Worm (Caenorhabditis elegans) whole organism, L4 larva: ENCODE results near the gene str-82.

ENCODE experiments used
- D1046.2 ChIP-seq: fragments of 200-800 bp; sonication (Bioruptor generic); IDR thresholded peaks from 2 replicates; pipeline ENCODE4 v1.3.6; 2022; ENCODE audit warnings: missing genetic modification characterization, missing compliant biosample characterization
- F49E8.2 ChIP-seq: sonication (generic microtip); optimal IDR thresholded peaks from 2 replicates; lab custom pipeline; 2016; ENCODE audit warnings: missing compliant biosample characterization, mild to moderate bottlenecking, missing genetic modification characterization, borderline replicate concordance
- R02D3.7 ChIP-seq: fragments of 150-350 bp; sonication (generic microtip); optimal IDR thresholded peaks from 3 replicates; lab custom pipeline; 2014; ENCODE audit warnings: missing biosample characterization, missing genetic modification characterization
- T26A8.4 ChIP-seq: fragments of 200-800 bp; sonication (Bioruptor generic); IDR thresholded peaks from 2 replicates; pipeline ENCODE4 v1.3.6; 2022; ENCODE audit warnings: missing genetic modification characterization, missing compliant biosample characterization
- Y105C5A.15 ChIP-seq: fragments of 200-800 bp; sonication (Bioruptor generic); IDR thresholded peaks from 2 replicates; pipeline ENCODE4 v1.3.6; 2022; ENCODE audit warnings: missing genetic modification characterization, missing compliant biosample characterization
- Y48G9A.11 ChIP-seq: fragments of 200-800 bp; sonication (Bioruptor generic); IDR thresholded peaks from 2 replicates; pipeline ENCODE4 v1.3.6; 2022; ENCODE audit warnings: missing genetic modification reagents, missing genetic modification characterization, missing compliant biosample characterization
- Y75B8A.6 ChIP-seq: fragments of 200-800 bp; sonication (Bioruptor generic); IDR thresholded peaks from 2 replicates; pipeline ENCODE4 v1.3.6; 2022; ENCODE audit warnings: missing genetic modification reagents, missing genetic modification characterization, missing compliant biosample characterization
- ZK337.2 ChIP-seq: fragments of 200-800 bp; sonication (Bioruptor generic); IDR thresholded peaks from 2 replicates; pipeline ENCODE4 v1.3.6; 2022; ENCODE audit warnings: missing genetic modification reagents, missing genetic modification characterization, missing compliant biosample characterization
- aha-1 ChIP-seq: fragments of 150-350 bp; peaks from one replicate; lab custom pipeline; 2014; ENCODE audit warnings: missing biosample characterization, missing genetic modification characterization
- daf-12 ChIP-seq: fragments of 150-350 bp; optimal IDR thresholded peaks from 2 replicates; lab custom pipeline; 2014; ENCODE audit warnings: missing biosample characterization, missing genetic modification reagents, missing genetic modification characterization
- daf-16 ChIP-seq, 3 experiments: sonication (generic microtip); optimal IDR thresholded peaks; 2 replicates each; lab custom pipeline; 2016 to 2017; ENCODE audit warnings: missing genetic modification characterization in 3 of 3, missing genetic modification reagents in 3 of 3, mild to moderate bottlenecking in 2 of 3, missing compliant biosample characterization in 2 of 3, missing biosample characterization in 1 of 3, moderate library complexity in 1 of 3
- daf-8 ChIP-seq: fragments of 200-800 bp; sonication (Bioruptor generic); IDR thresholded peaks from 2 replicates; pipeline ENCODE4 v1.3.6; 2022; ENCODE audit warnings: missing genetic modification characterization, missing compliant biosample characterization
- dpl-1 ChIP-seq: fragments of 150-350 bp; optimal IDR thresholded peaks from 2 replicates; lab custom pipeline; 2014; ENCODE audit warnings: missing biosample characterization, missing genetic modification reagents, missing genetic modification characterization
- dve-1 ChIP-seq: sonication (generic microtip); optimal IDR thresholded peaks from 2 replicates; lab custom pipeline; 2017; ENCODE audit warnings: antibody characterized with exemption, mild to moderate bottlenecking, missing genetic modification characterization, missing compliant biosample characterization; ENCODE audit not compliant: insufficient read depth
- hlh-11 ChIP-seq: fragments of 200-800 bp; sonication (Bioruptor generic); optimal IDR thresholded peaks from 2 replicates; lab custom pipeline; 2018; ENCODE audit warnings: mild to moderate bottlenecking, missing genetic modification characterization, missing compliant biosample characterization
- hlh-30 ChIP-seq: sonication (generic microtip); optimal IDR thresholded peaks from 2 replicates; lab custom pipeline; 2017; ENCODE audit warnings: antibody characterized with exemption, mild to moderate bottlenecking, missing genetic modification characterization, missing compliant biosample characterization; ENCODE audit not compliant: insufficient read depth
- lim-7 ChIP-seq: fragments of 200-800 bp; sonication (Bioruptor generic); IDR thresholded peaks from 2 replicates; pipeline ENCODE4 v1.3.6; 2022; ENCODE audit warnings: missing genetic modification characterization, missing compliant biosample characterization
- lin-1 ChIP-seq: fragments of 200-800 bp; sonication (Bioruptor generic); IDR thresholded peaks from 2 replicates; pipeline ENCODE4 v1.3.6; 2022; ENCODE audit warnings: missing genetic modification reagents, missing genetic modification characterization, missing compliant biosample characterization
- lin-15B ChIP-seq: fragments of 150-350 bp; sonication (generic microtip); optimal IDR thresholded peaks from 3 replicates; lab custom pipeline; 2014; ENCODE audit warnings: missing biosample characterization, missing genetic modification characterization
- madf-5 ChIP-seq, 2 experiments: fragments of 200-800 bp; sonication (Bioruptor generic); IDR thresholded peaks; 2 replicates each; pipeline ENCODE4 v1.3.6; 2022; ENCODE audit warnings: missing compliant biosample characterization in 2 of 2, missing genetic modification characterization in 2 of 2
- mes-2 ChIP-seq: sonication (generic microtip); optimal IDR thresholded peaks from 2 replicates; lab custom pipeline; 2016; ENCODE audit warnings: missing genotype, mild to moderate bottlenecking, missing genetic modification characterization, missing compliant biosample characterization; ENCODE audit not compliant: poor library complexity, severe bottlenecking
- mxl-2 ChIP-seq: fragments of 200-800 bp; sonication (Bioruptor generic); conservative IDR thresholded peaks from 2 replicates; pipeline ENCODE4 v1.3.6; 2022; ENCODE audit warnings: missing genetic modification reagents, missing genetic modification characterization, missing compliant biosample characterization
- nhr-6 ChIP-seq: fragments of 150-350 bp; optimal IDR thresholded peaks from 2 replicates; lab custom pipeline; 2014; ENCODE audit warnings: missing biosample characterization, missing genetic modification characterization
- nhr-77 ChIP-seq: fragments of 150-350 bp; optimal IDR thresholded peaks from 2 replicates; lab custom pipeline; 2014; ENCODE audit warnings: missing biosample characterization, missing genetic modification characterization
- pha-4 ChIP-seq, 2 experiments: fragments of 150-350 bp in 1 of 2; fragments of 200-800 bp in 1 of 2; sonication (Bioruptor generic) in 1 of 2; IDR thresholded peaks in 1 of 2; optimal IDR thresholded peaks in 1 of 2; 2 replicates each; pipeline versions ENCODE4 v1.3.6 to Lab custom; 2014 to 2022; ENCODE audit warnings: missing genetic modification characterization in 2 of 2, missing genetic modification reagents in 2 of 2, missing biosample characterization in 1 of 2, missing compliant biosample characterization in 1 of 2
- saeg-2 ChIP-seq: fragments of 200-800 bp; sonication (Bioruptor generic); IDR thresholded peaks from 2 replicates; pipeline ENCODE4 v1.3.6; 2022; ENCODE audit warnings: missing genetic modification reagents, missing genetic modification characterization, missing compliant biosample characterization
- sdz-12 ChIP-seq: fragments of 200-800 bp; sonication (Bioruptor generic); optimal IDR thresholded peaks from 2 replicates; lab custom pipeline; 2018; ENCODE audit warnings: mild to moderate bottlenecking, missing genetic modification characterization, missing compliant biosample characterization
- spr-1 ChIP-seq: sonication (generic microtip); optimal IDR thresholded peaks from 2 replicates; lab custom pipeline; 2016; ENCODE audit warnings: mild to moderate bottlenecking, missing genetic modification characterization, missing compliant biosample characterization
- spr-3 ChIP-seq: fragments of 200-800 bp; sonication (Bioruptor generic); optimal IDR thresholded peaks from 2 replicates; lab custom pipeline; 2018; ENCODE audit warnings: mild to moderate bottlenecking, missing genetic modification characterization, missing compliant biosample characterization
- tra-1 ChIP-seq: fragments of 200-800 bp; sonication (Bioruptor generic); IDR thresholded peaks from 2 replicates; pipeline ENCODE4 v1.3.6; 2022; ENCODE audit warnings: missing genetic modification reagents, missing genetic modification characterization, missing compliant biosample characterization
- unc-130 ChIP-seq: sonication (generic microtip); optimal IDR thresholded peaks from 2 replicates; lab custom pipeline; 2016; ENCODE audit warnings: missing genetic modification reagents, missing genetic modification characterization, missing compliant biosample characterization
- vab-7 ChIP-seq: fragments of 200-800 bp; sonication (Bioruptor generic); IDR thresholded peaks from 2 replicates; pipeline ENCODE4 v1.3.6; 2022; ENCODE audit warnings: missing genetic modification reagents, missing genetic modification characterization, missing compliant biosample characterization
- zag-1 ChIP-seq: fragments of 150-350 bp; optimal IDR thresholded peaks from 2 replicates; lab custom pipeline; 2014; ENCODE audit warnings: missing biosample characterization, missing genetic modification characterization

The str-82 gene

DNA sequence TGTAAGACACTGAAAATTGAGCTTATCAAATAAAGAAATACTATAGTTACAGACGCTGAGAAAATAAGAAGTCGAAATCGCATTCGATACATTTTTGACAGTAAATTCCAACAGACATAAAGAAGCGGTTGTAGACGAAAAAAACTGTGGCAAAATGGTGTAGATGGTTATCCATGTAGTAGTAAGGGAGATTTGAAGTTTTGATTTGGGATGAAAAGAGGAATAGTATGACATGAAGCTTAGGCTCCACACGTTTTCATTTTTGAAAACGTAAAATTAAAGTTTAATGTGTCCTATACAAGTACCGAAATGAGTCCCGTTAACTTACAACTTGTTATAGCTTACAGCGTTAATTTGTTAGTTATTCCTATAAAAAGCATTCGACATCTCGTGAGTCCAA lies 19.6 kb downstream of the str-82 start, which contains the start of gene K09D9.9:
Gene K09D9.9, minus strand, starts transcription at position 101 of the 400 bp plus-strand sequence.
- TF ChIP-seq lin-15B, result no peak
- no peak for TF ChIP-seq mxl-2 (GFP tag; lab: Robert Waterston, UW)
- no peak for TF ChIP-seq hlh-11 (tag; lab: Kevin White, UChicago)
- no peak for TF ChIP-seq ZK337.2 (GFP tag; lab: Robert Waterston, UW)
- no peak for TF ChIP-seq R02D3.7 (tag; lab: Kevin White, UChicago)
- no peak for TF ChIP-seq dpl-1 (GFP tag; lab: Kevin White, UChicago)
- TF ChIP-seq lin-1 (GFP tag; lab: Robert Waterston, UW), result no peak
- TF ChIP-seq daf-8 (GFP tag; lab: Robert Waterston, UW), result no peak
- TF ChIP-seq Y105C5A.15 (GFP tag; lab: Robert Waterston, UW), result no peak
- no peak for TF ChIP-seq F49E8.2
- no peak for TF ChIP-seq unc-130 (GFP tag; lab: Kevin White, UChicago)

DNA sequence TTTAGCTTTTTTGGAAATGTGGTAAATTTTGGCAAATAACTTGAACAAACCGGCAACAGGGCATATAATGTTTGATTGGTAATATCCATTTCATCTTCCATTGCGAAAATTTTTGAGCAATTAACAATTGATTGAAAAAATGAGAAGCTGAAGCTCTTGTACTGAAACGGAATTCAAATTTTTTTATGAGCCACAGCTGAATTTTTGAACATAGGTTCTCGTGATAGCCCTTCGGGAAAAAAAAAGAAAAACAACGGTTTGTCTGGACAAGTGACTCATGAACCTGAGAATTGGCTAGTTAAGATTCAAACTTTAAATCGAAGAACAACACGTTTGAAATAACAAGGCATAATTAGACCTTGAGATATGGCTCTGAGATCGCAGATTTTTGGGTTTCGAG lies 21.4 kb downstream of the str-82 start, which contains the start of gene srx-62:
Gene srx-62, minus strand, starts transcription at position 101 of the 400 bp plus-strand sequence.
- TF ChIP-seq spr-3 (GFP tag; lab: Kevin White, UChicago) (no peak), spr-1 (no peak), Y105C5A.15 (GFP tag; lab: Robert Waterston, UW) (no peak), dve-1 (tag; lab: Kevin White, UChicago) (no peak), sdz-12 (GFP tag; lab: Kevin White, UChicago) (no peak), mxl-2 (GFP tag; lab: Robert Waterston, UW) (no peak), Y75B8A.6 (GFP tag; lab: Robert Waterston, UW) (no peak), daf-16 (GFP tag; optimal IDR thresholded peaks at IDR 0.05; lab: Kevin White, UChicago) (no peak), daf-16 (tag; optimal IDR thresholded peaks at IDR 0.05; lab: Kevin White, UChicago) (no peak), hlh-30 (tag; lab: Kevin White, UChicago) (no peak), mes-2 (tag; lab: Kevin White, UChicago) (no peak), pha-4 (GFP tag; IDR thresholded peaks at IDR 0.05; lab: Robert Waterston, UW) (no peak), pha-4 (tag; optimal IDR thresholded peaks at IDR 0.05; lab: Kevin White, UChicago) (no peak), T26A8.4 (no peak), ZK337.2 (GFP tag; lab: Robert Waterston, UW) (no peak), tra-1 (GFP tag; lab: Robert Waterston, UW) (no peak), madf-5 (GFP tag; IDR thresholded peaks at IDR 0.05; lab: Robert Waterston, UW) (no peak), daf-12 (tag; lab: Kevin White, UChicago) (no peak), vab-7 (GFP tag; lab: Robert Waterston, UW) (no peak), saeg-2 (GFP tag; lab: Robert Waterston, UW) (no peak), nhr-77 (no peak), zag-1 (tag; lab: Kevin White, UChicago) (no peak)

DNA sequence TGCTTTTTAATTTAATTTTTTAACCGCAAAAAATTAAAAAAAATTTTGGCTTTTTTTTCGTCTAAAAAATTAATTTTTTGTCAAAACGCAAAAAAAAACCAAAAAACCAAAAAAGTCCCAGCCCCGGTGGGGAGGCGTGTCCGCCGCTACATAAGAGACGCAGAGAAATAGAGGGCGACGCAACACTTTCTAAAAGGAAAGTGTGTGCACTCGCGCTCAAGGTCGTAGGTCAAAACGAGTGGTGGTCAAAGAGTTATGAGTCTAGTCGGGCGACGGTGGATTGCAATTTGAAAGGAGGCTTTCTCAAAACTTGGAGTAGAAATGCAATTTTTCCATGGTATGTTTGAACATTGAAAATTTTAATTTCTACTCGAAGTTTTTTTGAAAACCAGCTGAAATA lies 30.1 kb downstream of the str-82 start:
- no peak for TF ChIP-seq sdz-12 (GFP tag; lab: Kevin White, UChicago)
- TF ChIP-seq, all 104 proteins: peak for 0

DNA sequence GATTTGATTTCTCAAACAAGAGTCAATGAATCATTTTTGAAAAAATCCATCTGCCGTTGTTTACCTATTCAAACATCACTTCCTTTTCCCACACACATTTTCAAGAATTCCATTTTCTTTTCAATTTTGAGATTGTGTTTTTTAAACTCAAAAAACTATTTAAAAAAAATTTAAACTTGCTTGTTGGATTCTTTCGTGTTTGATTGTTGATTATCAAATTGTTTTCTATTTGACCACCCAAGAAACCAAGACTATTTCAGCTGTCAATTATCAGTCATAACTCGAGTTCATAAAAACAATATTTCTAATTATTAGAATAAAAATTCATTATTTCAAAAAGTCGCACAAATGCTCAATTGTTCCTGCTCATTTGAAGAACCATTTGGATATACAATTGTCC lies 30.8 kb downstream of the str-82 start, which contains the start of gene srh-8:
Gene srh-8, plus strand, starts transcription at position 301 of the 400 bp plus-strand sequence.
- no peak for TF ChIP-seq unc-130 (GFP tag; lab: Kevin White, UChicago)
- TF ChIP-seq zag-1 (tag; lab: Kevin White, UChicago), result no peak
- TF ChIP-seq Y48G9A.11 (GFP tag; lab: Robert Waterston, UW), result no peak
- no peak for TF ChIP-seq D1046.2 (GFP tag; lab: Robert Waterston, UW)
- no peak for TF ChIP-seq lim-7 (GFP tag; lab: Robert Waterston, UW)
- no peak for TF ChIP-seq hlh-30 (tag; lab: Kevin White, UChicago)
- TF ChIP-seq aha-1 (tag; lab: Kevin White, UChicago), result peak; percentile 25
- no peak for TF ChIP-seq nhr-6 (tag; lab: Kevin White, UChicago)
